Fruit fly (Drosophila melanogaster) whole organism, embryonic: ENCODE data around the gene Dad1.

Experiments used
- Atf3 ChIP-seq: fragments of 200-800 bp; sonication (Bioruptor generic); optimal IDR thresholded peaks from 3 replicates; lab custom pipeline; 2016; ENCODE audit warnings: missing biosample characterization, missing genetic modification characterization
- CG11504 ChIP-seq: fragments of 200-800 bp; sonication (Bioruptor generic); optimal IDR thresholded peaks from 3 replicates; lab custom pipeline; 2019; ENCODE audit warnings: missing biosample characterization, mild to moderate bottlenecking, missing genetic modification characterization, moderate library complexity
- CG11723 ChIP-seq: fragments of 200-800 bp; sonication (Bioruptor generic); optimal IDR thresholded peaks from 2 replicates; lab custom pipeline; 2017; ENCODE audit warnings: missing biosample characterization, mild to moderate bottlenecking, missing genetic modification characterization
- CG12659 ChIP-seq: fragments of 200-800 bp; sonication (Bioruptor generic); optimal IDR thresholded peaks from 3 replicates; lab custom pipeline; 2017; ENCODE audit warnings: mild to moderate bottlenecking, missing biosample characterization, missing genetic modification reagents, missing genetic modification characterization
- CG12942 ChIP-seq: fragments of 200-800 bp; sonication (Bioruptor generic); optimal IDR thresholded peaks from 3 replicates; lab custom pipeline; 2016; ENCODE audit warnings: missing biosample characterization, missing genetic modification characterization
- CG13287 ChIP-seq: fragments of 200-800 bp; sonication (Bioruptor generic); IDR thresholded peaks from 2 replicates; pipeline ENCODE4 v1.3.6; 2022; ENCODE audit warnings: missing biosample characterization, missing genetic modification characterization; ENCODE audit not compliant: partially characterized antibody
- CG14667 ChIP-seq: fragments of 200-800 bp; sonication (Bioruptor generic); IDR thresholded peaks from 2 replicates; pipeline ENCODE4 v1.3.6; 2022; ENCODE audit warnings: missing biosample characterization, missing genetic modification characterization
- CG15011 ChIP-seq: fragments of 200-800 bp; sonication (Bioruptor generic); optimal IDR thresholded peaks from 3 replicates; lab custom pipeline; 2018; ENCODE audit warnings: missing biosample characterization, mild to moderate bottlenecking, missing genetic modification characterization
- CG16813 ChIP-seq: fragments of 200-800 bp; sonication (Bioruptor generic); IDR thresholded peaks from 3 replicates; pipeline ENCODE4 v1.3.6; 2022; ENCODE audit warnings: missing biosample characterization, missing genetic modification characterization; ENCODE audit not compliant: partially characterized antibody
- CG17186 ChIP-seq: fragments of 200-800 bp; sonication (Bioruptor generic); optimal IDR thresholded peaks from 3 replicates; lab custom pipeline; 2017; ENCODE audit warnings: missing biosample characterization, missing genetic modification reagents, missing genetic modification characterization
- CG17568 ChIP-seq: fragments of 200-800 bp; sonication (Bioruptor generic); optimal IDR thresholded peaks from 2 replicates; lab custom pipeline; 2018; ENCODE audit warnings: missing biosample characterization, mild to moderate bottlenecking, missing genetic modification characterization, moderate library complexity
- CG17802 ChIP-seq: fragments of 200-800 bp; sonication (Bioruptor generic); optimal IDR thresholded peaks from 2 replicates; lab custom pipeline; 2018; ENCODE audit warnings: missing biosample characterization, mild to moderate bottlenecking, missing genetic modification characterization, moderate library complexity
- CG2889 ChIP-seq: fragments of 200-800 bp; sonication (Bioruptor generic); IDR thresholded peaks from 3 replicates; pipeline ENCODE4 v1.3.6; 2022; ENCODE audit warnings: missing biosample characterization, missing genetic modification characterization
- CG31441 ChIP-seq: fragments of 200-800 bp; sonication (Bioruptor generic); IDR thresholded peaks from 2 replicates; pipeline ENCODE4 v1.3.6; 2022; ENCODE audit warnings: missing biosample characterization, missing genetic modification characterization
- CG4360 ChIP-seq: fragments of 200-800 bp; sonication (Bioruptor generic); IDR thresholded peaks from 2 replicates; pipeline ENCODE4 v1.3.6; 2022; ENCODE audit warnings: missing biosample characterization, missing genetic modification characterization
- CG4730 ChIP-seq: fragments of 200-800 bp; sonication (Bioruptor generic); IDR thresholded peaks from 2 replicates; pipeline ENCODE4 v1.3.6; 2022; ENCODE audit warnings: missing biosample characterization, missing genetic modification characterization
- CG7357 ChIP-seq: fragments of 200-800 bp; sonication (Bioruptor generic); IDR thresholded peaks from 3 replicates; pipeline ENCODE4 v1.3.6; 2022; ENCODE audit warnings: missing biosample characterization, missing genetic modification characterization
- CG8388 ChIP-seq: fragments of 200-800 bp; sonication (Bioruptor generic); optimal IDR thresholded peaks from 2 replicates; lab custom pipeline; 2019; ENCODE audit warnings: missing biosample characterization, mild to moderate bottlenecking, missing genetic modification characterization, moderate library complexity
- CG8478 ChIP-seq: fragments of >200 bp; optimal IDR thresholded peaks from 2 replicates; lab custom pipeline; 2018
- CG8924 ChIP-seq: fragments of 200-800 bp; optimal IDR thresholded peaks from 3 replicates; lab custom pipeline; 2019; ENCODE audit warnings: missing biosample characterization, mild to moderate bottlenecking, missing genetic modification characterization, moderate library complexity
- CG9437 ChIP-seq: fragments of 200-800 bp; sonication (Bioruptor generic); optimal IDR thresholded peaks from 2 replicates; lab custom pipeline; 2018; ENCODE audit warnings: missing biosample characterization, mild to moderate bottlenecking, missing genetic modification characterization
- Camta ChIP-seq: fragments of 200-800 bp; sonication (Bioruptor generic); optimal IDR thresholded peaks from 2 replicates; lab custom pipeline; 2016; ENCODE audit warnings: missing biosample characterization, missing genetic modification characterization
- CoRest ChIP-seq: fragments of 200-800 bp; sonication (Bioruptor generic); optimal IDR thresholded peaks from 3 replicates; lab custom pipeline; 2018; ENCODE audit warnings: missing biosample characterization, mild to moderate bottlenecking, missing genetic modification characterization, moderate library complexity
- D19B ChIP-seq: fragments of 200-800 bp; sonication (Bioruptor generic); optimal IDR thresholded peaks from 2 replicates; lab custom pipeline; 2017; ENCODE audit warnings: missing biosample characterization, mild to moderate bottlenecking, missing genetic modification characterization
- HLH4C ChIP-seq: fragments of 200-800 bp; sonication (Bioruptor generic); IDR thresholded peaks from 3 replicates; pipeline ENCODE4 v1.3.6; 2022; ENCODE audit warnings: missing biosample characterization, missing genetic modification characterization; ENCODE audit not compliant: partially characterized antibody
- Hr78 ChIP-seq, 2 experiments: fragments of 200-800 bp in 1 of 2; fragments of >200 bp in 1 of 2; sonication (Bioruptor generic) in 1 of 2; optimal IDR thresholded peaks; 2 replicates each; lab custom pipeline; 2017 to 2019; ENCODE audit warnings: missing biosample characterization in 2 of 2, missing genetic modification characterization in 2 of 2, mild to moderate bottlenecking in 1 of 2, moderate library complexity in 1 of 2
- Hsf ChIP-seq: fragments of 200-800 bp; sonication (Bioruptor generic); optimal IDR thresholded peaks from 3 replicates; lab custom pipeline; 2016; ENCODE audit warnings: missing biosample characterization, missing genetic modification characterization
- Med ChIP-seq: fragments of 200-800 bp; sonication (Bioruptor generic); peaks from one replicate; lab custom pipeline; 2016; ENCODE audit warnings: missing biosample characterization, missing genetic modification characterization, mild to moderate bottlenecking, inconsistent platforms, moderate library complexity
- Scr ChIP-seq: fragments of 200-800 bp; sonication (Bioruptor generic); IDR thresholded peaks from 2 replicates; pipeline ENCODE4 v1.3.6; 2022; ENCODE audit warnings: missing biosample characterization, missing genetic modification characterization; ENCODE audit not compliant: partially characterized antibody
- Side ChIP-seq: fragments of 200-800 bp; sonication (Bioruptor generic); optimal IDR thresholded peaks from 2 replicates; lab custom pipeline; 2016; ENCODE audit warnings: missing biosample characterization, missing genetic modification characterization
- TFAM ChIP-seq: fragments of 200-800 bp; sonication (Bioruptor generic); optimal IDR thresholded peaks from 2 replicates; lab custom pipeline; 2017; ENCODE audit warnings: missing biosample characterization, missing genetic modification characterization, inconsistent platforms
- al ChIP-seq: fragments of 200-800 bp; sonication (Bioruptor generic); IDR thresholded peaks from 2 replicates; pipeline ENCODE4 v1.3.6; 2022; ENCODE audit warnings: missing biosample characterization, missing genetic modification characterization
- chm ChIP-seq: fragments of 200-800 bp; sonication (Bioruptor generic); IDR thresholded peaks from 2 replicates; pipeline ENCODE4 v1.3.6; 2022; ENCODE audit warnings: missing biosample characterization, missing genetic modification characterization
- danr ChIP-seq: fragments of 200-800 bp; sonication (Bioruptor generic); IDR thresholded peaks from 2 replicates; pipeline ENCODE4 v1.3.6; 2022; ENCODE audit warnings: missing biosample characterization, missing genetic modification characterization
- disco-r ChIP-seq: fragments of 200-800 bp; sonication (Bioruptor generic); optimal IDR thresholded peaks from 2 replicates; lab custom pipeline; 2016; ENCODE audit warnings: missing biosample characterization, missing genetic modification characterization
- ems ChIP-seq: fragments of 200-800 bp; sonication (Bioruptor generic); optimal IDR thresholded peaks from 3 replicates; lab custom pipeline; 2016; ENCODE audit warnings: missing biosample characterization, missing genetic modification characterization
- eve ChIP-seq, 2 experiments: fragments of >200 bp; optimal IDR thresholded peaks; 2 replicates each; lab custom pipeline; 2017; ENCODE audit warnings: missing biosample characterization in 2 of 2, missing genetic modification characterization in 2 of 2
- ewg ChIP-seq: fragments of 200-800 bp; sonication (Bioruptor generic); optimal IDR thresholded peaks from 3 replicates; lab custom pipeline; 2017; ENCODE audit warnings: mild to moderate bottlenecking, missing biosample characterization, missing genetic modification reagents, missing genetic modification characterization
- fd64A ChIP-seq: fragments of 200-800 bp; sonication (Bioruptor generic); optimal IDR thresholded peaks from 3 replicates; lab custom pipeline; 2018; ENCODE audit warnings: missing biosample characterization, mild to moderate bottlenecking, missing genetic modification characterization
- gcm ChIP-seq: fragments of 200-800 bp; sonication (Bioruptor generic); optimal IDR thresholded peaks from 2 replicates; lab custom pipeline; 2019; ENCODE audit warnings: missing biosample characterization, mild to moderate bottlenecking, missing genetic modification characterization, moderate library complexity
- gem ChIP-seq: fragments of 200-800 bp; sonication (Bioruptor generic); optimal IDR thresholded peaks from 2 replicates; lab custom pipeline; 2019; ENCODE audit warnings: missing biosample characterization, mild to moderate bottlenecking, missing genetic modification characterization, moderate library complexity
- kni ChIP-seq: fragments of 200-800 bp; sonication (Bioruptor generic); optimal IDR thresholded peaks from 3 replicates; lab custom pipeline; 2017; ENCODE audit warnings: mild to moderate bottlenecking, missing biosample characterization, missing genetic modification reagents, missing genetic modification characterization
- nerfin-2 ChIP-seq: fragments of 200-800 bp; sonication (Bioruptor generic); IDR thresholded peaks from 2 replicates; pipeline ENCODE4 v1.3.6; 2022; ENCODE audit warnings: missing biosample characterization, missing genetic modification characterization; ENCODE audit not compliant: partially characterized antibody
- nom ChIP-seq: fragments of 200-800 bp; sonication (Bioruptor generic); optimal IDR thresholded peaks from 2 replicates; lab custom pipeline; 2017; ENCODE audit warnings: missing biosample characterization, missing genetic modification characterization, mild to moderate bottlenecking, moderate library complexity, missing genetic modification reagents
- phol ChIP-seq: fragments of 200-800 bp; sonication (Bioruptor generic); optimal IDR thresholded peaks from 3 replicates; lab custom pipeline; 2018; ENCODE audit warnings: missing biosample characterization, mild to moderate bottlenecking, missing genetic modification characterization, moderate library complexity
- slbo ChIP-seq: fragments of 200-800 bp; sonication (Bioruptor generic); IDR thresholded peaks from 2 replicates; pipeline ENCODE4 v1.3.6; 2022; ENCODE audit warnings: missing biosample characterization, missing genetic modification characterization
- vnd ChIP-seq: fragments of 200-800 bp; sonication (Bioruptor generic); IDR thresholded peaks from 3 replicates; pipeline ENCODE4 v1.3.6; 2022; ENCODE audit warnings: missing biosample characterization, missing genetic modification characterization; ENCODE audit not compliant: partially characterized antibody
- wek ChIP-seq: fragments of 200-800 bp; sonication (Bioruptor generic); optimal IDR thresholded peaks from 3 replicates; lab custom pipeline; 2018; ENCODE audit warnings: missing biosample characterization, mild to moderate bottlenecking, missing genetic modification characterization, moderate library complexity
- zf30C ChIP-seq: fragments of 200-800 bp; sonication (Bioruptor generic); optimal IDR thresholded peaks from 3 replicates; lab custom pipeline; 2018; ENCODE audit warnings: missing biosample characterization, mild to moderate bottlenecking, missing genetic modification characterization
- zfh1 ChIP-seq: fragments of 200-800 bp; sonication (Bioruptor generic); IDR thresholded peaks from 3 replicates; pipeline ENCODE4 v1.3.6; 2022; ENCODE audit warnings: missing biosample characterization, missing genetic modification characterization

Dad1 gene

DNA sequence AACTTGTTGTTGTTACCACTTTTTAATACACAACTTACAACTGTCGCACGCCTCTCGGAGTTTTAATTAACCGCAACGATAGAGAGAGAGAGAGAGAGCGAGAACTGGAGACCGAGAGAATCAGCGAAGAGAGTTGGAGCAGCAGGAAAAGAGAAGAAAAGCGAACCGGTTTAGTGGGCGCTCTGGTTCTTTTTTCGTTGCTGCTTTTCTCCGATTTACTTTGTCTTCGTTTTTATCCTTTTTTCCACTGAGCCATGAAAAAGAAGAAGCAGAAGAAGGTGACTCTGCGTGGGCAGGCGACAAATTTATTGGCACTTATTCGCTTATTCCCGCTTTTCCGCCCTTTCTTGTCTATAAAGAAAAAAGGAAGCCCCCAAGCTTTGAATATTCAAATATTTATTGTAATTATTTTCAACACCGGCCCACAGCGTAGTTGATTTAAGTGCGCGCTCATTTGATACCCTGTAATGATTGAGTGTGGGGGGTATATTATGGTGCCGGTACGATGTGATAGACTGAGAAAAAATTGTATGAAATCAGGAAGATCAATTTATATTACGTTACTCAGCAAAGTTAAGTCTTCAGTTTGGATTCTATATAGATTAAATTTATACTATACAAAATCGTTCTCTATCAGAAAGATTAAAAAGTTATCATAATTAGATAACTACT is 36.5 kb upstream of the Dad1 start (continued):
- no peak for TF ChIP-seq ems (GFP tag; lab: Kevin White, UChicago)
- TF ChIP-seq ewg (GFP tag; lab: Kevin White, UChicago) = no peak
- TF ChIP-seq CG13287 (GFP tag; lab: Robert Waterston, UW) = no peak
- no peak for TF ChIP-seq CG15011 (GFP tag; lab: Kevin White, UChicago)
- no peak for TF ChIP-seq CG17802 (tag; lab: Kevin White, UChicago)
- no peak for TF ChIP-seq vnd (GFP tag; lab: Robert Waterston, UW)
- TF ChIP-seq zfh1 = no peak
- peak; percentile 16 for TF ChIP-seq CoRest (tag; lab: Kevin White, UChicago)
- TF ChIP-seq disco-r (GFP tag; lab: Kevin White, UChicago) = no peak
- peak; percentile 3 for TF ChIP-seq CG12659
- TF ChIP-seq phol = no peak
- no peak for TF ChIP-seq fd64A (GFP tag; lab: Kevin White, UChicago)
- no peak for TF ChIP-seq CG17568
- TF ChIP-seq zf30C = no peak
- TF ChIP-seq CG11723 = no peak
- no peak for TF ChIP-seq CG31441 (GFP tag; lab: Robert Waterston, UW)
- TF ChIP-seq CG2889 = no peak
- no peak for TF ChIP-seq eve (GFP tag; optimal IDR thresholded peaks at IDR 0.05; lab: Kevin White, UChicago)
- TF ChIP-seq CG17186 (GFP tag; lab: Kevin White, UChicago) = no peak
- no peak for TF ChIP-seq CG8478 (lab: Kevin White, UChicago)
- peak; percentile 34 for TF ChIP-seq CG11504 (tag; lab: Kevin White, UChicago)
- no peak for TF ChIP-seq Atf3 (GFP tag; lab: Kevin White, UChicago)
- TF ChIP-seq nom (GFP tag; lab: Kevin White, UChicago) = peak; percentile 92
- no peak for TF ChIP-seq al (GFP tag; lab: Robert Waterston, UW)
- no peak for TF ChIP-seq Hr78 (GFP tag; optimal IDR thresholded peaks at IDR 0.05; lab: Kevin White, UChicago)
- no peak for TF ChIP-seq slbo (GFP tag; lab: Robert Waterston, UW)
- no peak for TF ChIP-seq CG9437 (GFP tag; lab: Kevin White, UChicago)
- no peak for TF ChIP-seq nerfin-2 (GFP tag; lab: Robert Waterston, UW)
- no peak for TF ChIP-seq danr (GFP tag; lab: Robert Waterston, UW)
- peak; percentile 31; the same call in 1 of the 2 replicates for TF ChIP-seq chm
- 0 out of 2 replicates have a peak, but pooled peaks have one; percentile 28 for TF ChIP-seq CG4360
- TF ChIP-seq Side (GFP tag; lab: Kevin White, UChicago) = no peak
- no peak for TF ChIP-seq CG8924 (tag; lab: Kevin White, UChicago)
- no peak for TF ChIP-seq CG12942 (GFP tag; lab: Kevin White, UChicago)
- no peak for TF ChIP-seq Hsf (GFP tag; lab: Kevin White, UChicago)
- TF ChIP-seq HLH4C = no peak
- TF ChIP-seq Camta (GFP tag; lab: Kevin White, UChicago) = no peak
- no peak for TF ChIP-seq CG8388 (GFP tag; lab: Kevin White, UChicago)
- TF ChIP-seq D19B (GFP tag; lab: Kevin White, UChicago) = peak; percentile 75
- TF ChIP-seq gcm = no peak
- no peak for TF ChIP-seq TFAM
- no peak for TF ChIP-seq CG14667 (GFP tag; lab: Robert Waterston, UW)
- TF ChIP-seq Med = peak; percentile 62
- no peak for TF ChIP-seq Scr
- no peak for TF ChIP-seq CG4730
- no peak for TF ChIP-seq CG16813 (GFP tag; lab: Robert Waterston, UW)
- TF ChIP-seq CG7357 = no peak
- peak; percentile 45 for TF ChIP-seq gem
- TF ChIP-seq kni = peak; percentile 10
- TF ChIP-seq wek (GFP tag; lab: Kevin White, UChicago) = no peak
